Worm (Caenorhabditis elegans) whole organism, late embryonic: ENCODE data around the gene dot-1.4.

Experiments used
- C08G9.2 ChIP-seq: sonication (generic microtip); optimal IDR thresholded peaks from 2 replicates; lab custom pipeline; 2016; ENCODE audit warnings: mild to moderate bottlenecking, missing genetic modification characterization, moderate library complexity, missing compliant biosample characterization
- C38D4.7 ChIP-seq: fragments of 200-800 bp; sonication (Bioruptor generic); optimal IDR thresholded peaks from 2 replicates; lab custom pipeline; 2018; ENCODE audit warnings: mild to moderate bottlenecking, missing genetic modification characterization, moderate library complexity, missing compliant biosample characterization
- K09A11.1 ChIP-seq: sonication (generic microtip); optimal IDR thresholded peaks from 2 replicates; lab custom pipeline; 2017; ENCODE audit warnings: antibody characterized with exemption, mild to moderate bottlenecking, missing genetic modification characterization, missing compliant biosample characterization; ENCODE audit not compliant: insufficient read depth
- T23F11.4 ChIP-seq: fragments of 200-800 bp; sonication (Bioruptor generic); optimal IDR thresholded peaks from 2 replicates; lab custom pipeline; 2018; ENCODE audit warnings: mild to moderate bottlenecking, missing genetic modification characterization, missing compliant biosample characterization
- Y22D7AL.16 ChIP-seq: sonication (generic microtip); optimal IDR thresholded peaks from 2 replicates; lab custom pipeline; 2016; ENCODE audit warnings: missing genetic modification characterization, missing compliant biosample characterization
- ahr-1 ChIP-seq: sonication (generic microtip); optimal IDR thresholded peaks from 2 replicates; lab custom pipeline; 2016; ENCODE audit warnings: missing genetic modification characterization, missing compliant biosample characterization
- ceh-14 ChIP-seq: sonication (generic microtip); optimal IDR thresholded peaks from 2 replicates; lab custom pipeline; 2016; ENCODE audit warnings: missing genotype, missing genetic modification characterization, missing compliant biosample characterization
- ceh-18 ChIP-seq: sonication (generic microtip); optimal IDR thresholded peaks from 2 replicates; lab custom pipeline; 2016; ENCODE audit warnings: missing genetic modification characterization, missing compliant biosample characterization
- ceh-19 ChIP-seq: fragments of 200-800 bp; sonication (Bioruptor generic); optimal IDR thresholded peaks from 2 replicates; lab custom pipeline; 2018; ENCODE audit warnings: mild to moderate bottlenecking, missing genetic modification characterization, missing compliant biosample characterization
- ceh-2 ChIP-seq: sonication (generic microtip); optimal IDR thresholded peaks from 2 replicates; lab custom pipeline; 2016; ENCODE audit warnings: missing genotype, missing genetic modification characterization, missing compliant biosample characterization
- ceh-22 ChIP-seq: sonication (generic microtip); optimal IDR thresholded peaks from 2 replicates; lab custom pipeline; 2017; ENCODE audit warnings: missing biosample characterization, missing genetic modification characterization
- ceh-30 ChIP-seq: fragments of 150-350 bp; optimal IDR thresholded peaks from 2 replicates; lab custom pipeline; 2014; ENCODE audit warnings: missing biosample characterization, missing genetic modification characterization
- ceh-31 ChIP-seq: sonication (generic microtip); optimal IDR thresholded peaks from 2 replicates; lab custom pipeline; 2016; ENCODE audit warnings: missing genetic modification characterization, missing compliant biosample characterization
- ceh-45 ChIP-seq: fragments of 200-800 bp; sonication (Bioruptor generic); IDR thresholded peaks from 2 replicates; pipeline ENCODE4 v1.3.6; 2022; ENCODE audit warnings: missing genetic modification reagents, missing genetic modification characterization, missing compliant biosample characterization
- ceh-48 ChIP-seq: sonication (generic microtip); optimal IDR thresholded peaks from 2 replicates; lab custom pipeline; 2016; ENCODE audit warnings: missing genetic modification characterization, inconsistent platforms, missing compliant biosample characterization
- che-1 ChIP-seq: sonication (generic microtip); optimal IDR thresholded peaks from 2 replicates; lab custom pipeline; 2016; ENCODE audit warnings: mild to moderate bottlenecking, missing genetic modification characterization, missing compliant biosample characterization
- elt-2 ChIP-seq: sonication (generic microtip); optimal IDR thresholded peaks from 2 replicates; lab custom pipeline; 2016; ENCODE audit warnings: missing genetic modification reagents, missing genetic modification characterization, missing compliant biosample characterization
- ets-4 ChIP-seq: sonication (generic microtip); optimal IDR thresholded peaks from 2 replicates; lab custom pipeline; 2016; ENCODE audit warnings: missing genetic modification characterization, missing compliant biosample characterization
- fax-1 ChIP-seq: sonication (generic microtip); optimal IDR thresholded peaks from 2 replicates; lab custom pipeline; 2016; ENCODE audit warnings: missing genotype, missing genetic modification characterization, missing compliant biosample characterization
- fkh-6 ChIP-seq: sonication (generic microtip); optimal IDR thresholded peaks from 2 replicates; lab custom pipeline; 2016; ENCODE audit warnings: missing genetic modification characterization, missing compliant biosample characterization
- gmeb-2 ChIP-seq: sonication (generic microtip); optimal IDR thresholded peaks from 2 replicates; lab custom pipeline; 2016; ENCODE audit warnings: missing genetic modification characterization, inconsistent platforms, missing compliant biosample characterization
- hlh-6 ChIP-seq: sonication (generic microtip); optimal IDR thresholded peaks from 2 replicates; lab custom pipeline; 2016; ENCODE audit warnings: missing genotype, missing genetic modification characterization, missing compliant biosample characterization
- hlh-8 ChIP-seq: sonication (generic microtip); optimal IDR thresholded peaks from 2 replicates; lab custom pipeline; 2016; ENCODE audit warnings: missing genotype, missing genetic modification characterization, missing compliant biosample characterization
- lim-6 ChIP-seq: sonication (generic microtip); optimal IDR thresholded peaks from 2 replicates; lab custom pipeline; 2016; ENCODE audit warnings: missing genetic modification characterization, missing compliant biosample characterization
- lin-11 ChIP-seq: fragments of 200-800 bp; sonication (Bioruptor generic); optimal IDR thresholded peaks from 2 replicates; lab custom pipeline; 2018; ENCODE audit warnings: mild to moderate bottlenecking, missing genetic modification characterization, missing compliant biosample characterization
- madf-2 ChIP-seq: sonication (generic microtip); optimal IDR thresholded peaks from 2 replicates; lab custom pipeline; 2017; ENCODE audit warnings: missing genetic modification characterization, missing compliant biosample characterization
- nhr-11 ChIP-seq: fragments of 150-350 bp; optimal IDR thresholded peaks from 2 replicates; lab custom pipeline; 2014; ENCODE audit warnings: missing biosample characterization, missing genetic modification characterization
- npax-4 ChIP-seq: sonication (generic microtip); optimal IDR thresholded peaks from 2 replicates; lab custom pipeline; 2016; ENCODE audit warnings: missing genetic modification characterization, missing compliant biosample characterization
- odd-2 ChIP-seq: sonication (generic microtip); optimal IDR thresholded peaks from 2 replicates; lab custom pipeline; 2017; ENCODE audit warnings: antibody characterized with exemption, mild to moderate bottlenecking, missing genetic modification characterization, missing compliant biosample characterization
- pag-3 ChIP-seq: sonication (generic microtip); optimal IDR thresholded peaks from 2 replicates; lab custom pipeline; 2016; ENCODE audit warnings: missing compliant biosample characterization, missing genetic modification characterization, borderline replicate concordance
- pat-9 ChIP-seq: fragments of 200-800 bp; sonication (Bioruptor generic); optimal IDR thresholded peaks from 2 replicates; lab custom pipeline; 2018; ENCODE audit warnings: mild to moderate bottlenecking, missing genetic modification characterization, moderate library complexity, missing compliant biosample characterization
- pha-4 ChIP-seq: fragments of 150-350 bp; optimal IDR thresholded peaks from 2 replicates; lab custom pipeline; 2018; ENCODE audit warnings: missing biosample characterization, missing genetic modification reagents, missing genetic modification characterization
- pqm-1 ChIP-seq: sonication (generic microtip); optimal IDR thresholded peaks from 2 replicates; lab custom pipeline; 2016; ENCODE audit warnings: missing genetic modification characterization, missing compliant biosample characterization
- pros-1 ChIP-seq: fragments of 150-350 bp; optimal IDR thresholded peaks from 2 replicates; lab custom pipeline; 2014; ENCODE audit warnings: missing biosample characterization, missing genetic modification reagents, missing genetic modification characterization
- ref-2 ChIP-seq: sonication (generic microtip); optimal IDR thresholded peaks from 2 replicates; lab custom pipeline; 2016; ENCODE audit warnings: missing genetic modification characterization, missing compliant biosample characterization
- sox-4 ChIP-seq: sonication (generic microtip); optimal IDR thresholded peaks from 2 replicates; lab custom pipeline; 2017; ENCODE audit warnings: mild to moderate bottlenecking, missing genetic modification characterization, inconsistent platforms, missing compliant biosample characterization
- syd-9 ChIP-seq: sonication (generic microtip); optimal IDR thresholded peaks from 2 replicates; lab custom pipeline; 2016; ENCODE audit warnings: mild to moderate bottlenecking, missing genetic modification characterization, moderate library complexity, missing compliant biosample characterization
- ttx-3 ChIP-seq: sonication (generic microtip); optimal IDR thresholded peaks from 2 replicates; lab custom pipeline; 2016; ENCODE audit warnings: missing genetic modification reagents, missing genetic modification characterization, missing compliant biosample characterization
- unc-42 ChIP-seq: sonication (generic microtip); optimal IDR thresholded peaks from 2 replicates; lab custom pipeline; 2016; ENCODE audit warnings: missing genotype, missing genetic modification characterization, missing compliant biosample characterization
- unc-55 ChIP-seq: sonication (generic microtip); optimal IDR thresholded peaks from 2 replicates; lab custom pipeline; 2017; ENCODE audit warnings: missing biosample characterization, missing genetic modification reagents, missing genetic modification characterization
- unc-86 ChIP-seq: sonication (generic microtip); optimal IDR thresholded peaks from 2 replicates; lab custom pipeline; 2016; ENCODE audit warnings: missing genetic modification characterization, missing compliant biosample characterization

Gene dot-1.4

DNA sequence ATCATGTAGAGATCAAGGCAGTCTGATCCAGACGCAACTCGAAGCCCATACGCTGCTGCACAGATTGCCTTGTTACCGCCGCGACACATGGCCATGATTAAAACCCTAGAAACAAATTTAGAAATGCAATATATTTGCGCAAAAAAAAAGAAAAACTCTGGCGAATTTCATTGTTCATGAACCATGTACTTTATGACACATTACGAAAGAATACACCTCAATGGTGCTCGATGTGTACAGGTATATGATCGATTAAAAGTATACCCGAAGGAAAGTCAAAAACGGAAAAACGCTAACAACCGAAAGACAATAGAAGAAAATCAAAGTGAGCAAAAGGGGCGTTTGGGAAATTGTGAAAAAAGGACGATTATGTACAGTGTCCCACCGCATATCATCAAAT is 39.1 kb downstream of the dot-1.4 start, which contains the start of gene Y62H9A.8:
Y62H9A.8 (minus strand) TSS at position 101 of the 400 bp plus-strand sequence.
- TF ChIP-seq hlh-8 (tag; lab: Kevin White, UChicago) (no peak), K09A11.1 (no peak), ttx-3 (tag; lab: Kevin White, UChicago) (no peak), che-1 (tag; lab: Kevin White, UChicago) (no peak), ceh-22 (tag; lab: Kevin White, UChicago) (no peak), lim-6 (tag; lab: Kevin White, UChicago) (no peak), unc-55 (GFP tag; lab: Kevin White, UChicago) (no peak), pag-3 (tag; lab: Kevin White, UChicago) (no peak), T23F11.4 (no peak), ceh-31 (tag; lab: Kevin White, UChicago) (no peak), ceh-48 (tag; lab: Kevin White, UChicago) (no peak), pqm-1 (tag; lab: Kevin White, UChicago) (no peak)

DNA sequence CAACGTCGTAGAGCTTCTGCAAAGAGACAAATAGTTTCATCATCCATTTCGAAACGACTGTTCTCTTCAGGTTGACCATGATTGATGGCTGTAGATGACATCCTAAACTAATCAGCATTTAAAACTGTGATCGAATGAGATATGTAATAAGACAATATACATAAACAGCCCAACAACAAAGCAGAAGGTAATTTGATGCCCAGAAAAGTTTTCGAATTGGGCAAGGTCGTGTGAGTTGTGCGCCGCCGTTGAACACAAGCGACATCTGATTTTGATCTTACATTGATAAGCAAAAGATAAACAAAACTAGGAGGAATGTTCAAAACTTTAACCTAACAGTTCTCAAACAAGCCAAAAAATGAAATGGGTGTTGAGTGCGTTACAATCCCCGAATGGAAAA is 45.9 kb downstream of the dot-1.4 start, which contains the start of gene Y62H9A.7:
Y62H9A.7 (minus strand) TSS at position 101 of the 400 bp plus-strand sequence.
- no peak for TF ChIP-seq syd-9 (tag; lab: Kevin White, UChicago)
- TF ChIP-seq elt-2 (tag; lab: Kevin White, UChicago): no peak
- no peak for TF ChIP-seq ceh-45 (GFP tag; lab: Robert Waterston, UW)
- TF ChIP-seq unc-86: no peak
- no peak for TF ChIP-seq fkh-6 (tag; lab: Kevin White, UChicago)
- TF ChIP-seq ref-2: no peak
- TF ChIP-seq hlh-6 (tag; lab: Kevin White, UChicago): no peak
- no peak for TF ChIP-seq C38D4.7
- no peak for TF ChIP-seq ceh-14

DNA sequence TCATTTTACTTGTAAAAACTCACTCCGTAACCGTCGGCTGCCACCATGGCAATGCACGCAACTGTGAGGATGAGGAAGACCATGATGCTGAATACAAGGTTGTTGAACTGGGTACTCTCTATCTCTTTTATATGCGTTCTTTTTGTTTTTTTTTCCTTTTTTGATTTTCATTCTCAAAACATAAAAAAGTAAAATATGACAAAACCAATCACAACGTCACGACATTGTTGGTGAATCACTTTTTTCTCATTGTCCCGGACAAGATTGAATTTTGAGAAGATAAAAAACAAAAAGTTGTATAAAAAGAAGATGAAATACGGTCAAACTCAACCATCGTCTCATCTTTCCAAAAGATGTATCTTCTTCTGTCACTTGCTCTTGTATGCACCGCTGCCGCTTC is 48.7 kb downstream of the dot-1.4 start, which contains the start of the genes Y62H9A.5 and ule-5:
Y62H9A.5 (minus strand) TSS at position 101 of the 400 bp plus-strand sequence.
ule-5 (plus strand) TSS at position 328 of the 400 bp plus-strand sequence.
- TF ChIP-seq Y22D7AL.16 (no peak), ets-4 (tag; lab: Kevin White, UChicago) (no peak), ceh-19 (GFP tag; lab: Kevin White, UChicago) (no peak), gmeb-2 (tag; lab: Kevin White, UChicago) (no peak), hlh-6 (tag; lab: Kevin White, UChicago) (no peak), nhr-11 (tag; lab: Kevin White, UChicago) (no peak), odd-2 (tag; lab: Kevin White, UChicago) (no peak), pat-9 (tag; lab: Kevin White, UChicago) (no peak), madf-2 (tag; lab: Kevin White, UChicago) (no peak), ceh-30 (tag; lab: Kevin White, UChicago) (no peak), ceh-2 (no peak)

DNA sequence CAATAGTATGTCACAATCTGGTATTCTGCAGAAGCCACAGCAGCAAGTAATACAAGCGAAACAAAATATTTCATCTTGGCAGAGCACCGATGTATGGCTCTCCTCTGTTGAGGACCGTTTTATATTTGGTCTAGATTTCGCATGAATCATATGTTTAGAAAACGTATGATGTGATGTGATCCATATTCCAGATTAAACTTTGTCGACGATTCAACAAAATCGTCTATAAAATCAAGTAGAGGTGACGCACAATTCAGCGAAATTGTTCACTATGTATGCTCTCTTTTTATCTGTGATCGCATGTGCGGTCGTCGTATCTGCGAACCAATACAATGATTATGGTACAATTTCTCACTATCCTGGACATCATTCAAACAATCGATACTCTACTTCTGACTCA is 51.6 kb downstream of the dot-1.4 start, which contains the start of the genes Y62H9A.3 and Y62H9A.4:
Y62H9A.3 (minus strand) TSS at position 101 of the 400 bp plus-strand sequence.
Y62H9A.4 (plus strand) TSS at position 256 of the 400 bp plus-strand sequence.
- TF ChIP-seq unc-42 (no peak), ahr-1 (tag; lab: Kevin White, UChicago) (no peak), ceh-30 (tag; lab: Kevin White, UChicago) (no peak), pha-4 (tag; lab: Kevin White, UChicago) (no peak), ets-4 (tag; lab: Kevin White, UChicago) (no peak), ref-2 (no peak), ceh-18 (tag; lab: Kevin White, UChicago) (no peak), gmeb-2 (tag; lab: Kevin White, UChicago) (no peak), sox-4 (tag; lab: Kevin White, UChicago) (no peak), pros-1 (tag; lab: Kevin White, UChicago) (no peak), lin-11 (no peak), C38D4.7 (no peak), C08G9.2 (no peak), fax-1 (tag; lab: Kevin White, UChicago) (no peak), npax-4 (no peak), elt-2 (tag; lab: Kevin White, UChicago) (no peak), fkh-6 (tag; lab: Kevin White, UChicago) (no peak)
